Fruit fly (Drosophila melanogaster) whole organism, embryonic: ENCODE measurements around the gene CG31797.
A peak's percentile ranks its signal among the peaks of the same experiment; 100 is the strongest.

Source experiments
- ATbp ChIP-seq: fragments of 200-800 bp; sonication (Bioruptor generic); optimal IDR thresholded peaks from 2 replicates; lab custom pipeline; 2017; ENCODE audit warnings: missing biosample characterization, mild to moderate bottlenecking, missing genetic modification characterization, missing genetic modification reagents
- Asciz ChIP-seq: fragments of 200-800 bp; sonication (Bioruptor generic); optimal IDR thresholded peaks from 2 replicates; lab custom pipeline; 2017; ENCODE audit warnings: missing biosample characterization, mild to moderate bottlenecking, missing genetic modification characterization, missing genetic modification reagents
- Awh ChIP-seq: fragments of 200-800 bp; sonication (Bioruptor generic); IDR thresholded peaks from 2 replicates; pipeline ENCODE4, ENCODE4 v1.3.6; 2022; ENCODE audit warnings: missing biosample characterization, missing genetic modification characterization
- Bteb2 ChIP-seq: fragments of 200-800 bp; sonication (Bioruptor generic); optimal IDR thresholded peaks from 2 replicates; lab custom pipeline; 2016; ENCODE audit warnings: missing biosample characterization, missing genetic modification characterization
- CG10431 ChIP-seq: fragments of 200-800 bp; sonication (Bioruptor generic); optimal IDR thresholded peaks from 3 replicates; lab custom pipeline; 2018; ENCODE audit warnings: missing biosample characterization, mild to moderate bottlenecking, missing genetic modification characterization
- CG14860 ChIP-seq: fragments of 200-800 bp; sonication (Bioruptor generic); IDR thresholded peaks from 3 replicates; pipeline ENCODE4 v1.3.6; 2022; ENCODE audit warnings: missing biosample characterization, missing genetic modification characterization; ENCODE audit not compliant: partially characterized antibody
- CG15269 ChIP-seq: fragments of 200-800 bp; sonication (Bioruptor generic); optimal IDR thresholded peaks from 2 replicates; lab custom pipeline; 2018; ENCODE audit warnings: missing biosample characterization, mild to moderate bottlenecking, missing genetic modification characterization, moderate library complexity
- CG16815 ChIP-seq: fragments of 200-800 bp; sonication (Bioruptor generic); optimal IDR thresholded peaks from 3 replicates; lab custom pipeline; 2017; ENCODE audit warnings: missing biosample characterization, mild to moderate bottlenecking, missing genetic modification characterization
- CG1832 ChIP-seq: fragments of 200-800 bp; sonication (Bioruptor generic); optimal IDR thresholded peaks from 2 replicates; lab custom pipeline; 2017; ENCODE audit warnings: missing biosample characterization, mild to moderate bottlenecking, missing genetic modification characterization, inconsistent platforms
- CG2116 ChIP-seq: fragments of 200-800 bp; sonication (Bioruptor generic); optimal IDR thresholded peaks from 3 replicates; lab custom pipeline; 2018; ENCODE audit warnings: missing biosample characterization, mild to moderate bottlenecking, missing genetic modification characterization
- CG6654 ChIP-seq: fragments of 200-800 bp; sonication (Bioruptor generic); optimal IDR thresholded peaks from 2 replicates; lab custom pipeline; 2017; ENCODE audit warnings: missing biosample characterization, mild to moderate bottlenecking, missing genetic modification characterization
- CG7963 ChIP-seq: fragments of 200-800 bp; sonication (Bioruptor generic); IDR thresholded peaks from 3 replicates; pipeline ENCODE4 v1.3.6; 2022; ENCODE audit warnings: missing biosample characterization, missing genetic modification characterization; ENCODE audit not compliant: partially characterized antibody
- CG8089 ChIP-seq: fragments of 200-800 bp; sonication (Bioruptor generic); optimal IDR thresholded peaks from 3 replicates; lab custom pipeline; 2016; ENCODE audit warnings: missing biosample characterization, missing genetic modification characterization
- CG8924 ChIP-seq: fragments of 200-800 bp; optimal IDR thresholded peaks from 3 replicates; lab custom pipeline; 2019; ENCODE audit warnings: missing biosample characterization, mild to moderate bottlenecking, missing genetic modification characterization, moderate library complexity
- CG9932 ChIP-seq: fragments of 200-800 bp; sonication (Bioruptor generic); IDR thresholded peaks from 2 replicates; pipeline ENCODE4 v1.3.6; 2022; ENCODE audit warnings: missing biosample characterization, missing genetic modification characterization
- CHES-1-like ChIP-seq: fragments of 200-800 bp; sonication (Bioruptor generic); optimal IDR thresholded peaks from 2 replicates; lab custom pipeline; 2016; ENCODE audit warnings: missing biosample characterization, missing genetic modification characterization
- Dll ChIP-seq: fragments of 200-800 bp; sonication (Bioruptor generic); IDR thresholded peaks from 4 replicates; pipeline ENCODE4 v1.3.6; 2022; ENCODE audit warnings: missing biosample characterization, missing genetic modification characterization; ENCODE audit not compliant: partially characterized antibody
- Doc3 ChIP-seq: fragments of 200-800 bp; sonication (Bioruptor generic); IDR thresholded peaks from 3 replicates; pipeline ENCODE4 v1.3.6; 2022; ENCODE audit warnings: missing biosample characterization, missing genetic modification characterization; ENCODE audit not compliant: partially characterized antibody
- Dref ChIP-seq: fragments of 200-800 bp; sonication (Bioruptor generic); IDR thresholded peaks from 2 replicates; pipeline ENCODE4 v1.3.6; 2022; ENCODE audit warnings: missing biosample characterization, missing genetic modification characterization
- Max ChIP-seq: fragments of 200-800 bp; sonication (Bioruptor generic); optimal IDR thresholded peaks from 2 replicates; lab custom pipeline; 2016; ENCODE audit warnings: missing biosample characterization, mild to moderate bottlenecking, missing genetic modification characterization
- Meics ChIP-seq: fragments of 200-800 bp; sonication (Bioruptor generic); optimal IDR thresholded peaks from 2 replicates; lab custom pipeline; 2017; ENCODE audit warnings: missing biosample characterization, mild to moderate bottlenecking, missing genetic modification characterization
- Nf-YC ChIP-seq: fragments of 200-800 bp; optimal IDR thresholded peaks from 3 replicates; lab custom pipeline; 2019; ENCODE audit warnings: missing biosample characterization, mild to moderate bottlenecking, missing genetic modification characterization, moderate library complexity
- Oaz ChIP-seq: fragments of 200-800 bp; sonication (Bioruptor generic); IDR thresholded peaks from 2 replicates; pipeline ENCODE4 v1.3.6; 2022; ENCODE audit warnings: missing biosample characterization, missing genetic modification characterization
- Six4 ChIP-seq: fragments of 200-800 bp; sonication (Bioruptor generic); optimal IDR thresholded peaks from 2 replicates; lab custom pipeline; 2016; ENCODE audit warnings: missing biosample characterization, missing genetic modification characterization
- Ssrp ChIP-seq: fragments of 200-800 bp; sonication (Bioruptor generic); optimal IDR thresholded peaks from 2 replicates; lab custom pipeline; 2018; ENCODE audit warnings: missing biosample characterization, mild to moderate bottlenecking, missing genetic modification characterization, moderate library complexity
- Trl ChIP-seq, 3 experiments: fragments of >200 bp in 2 of 3; fragments of 200-800 bp in 1 of 3; sonication (Bioruptor generic) in 1 of 3; optimal IDR thresholded peaks; 2 replicates in 1 of 3; 3 replicates in 2 of 3; lab custom pipeline; 2016 to 2017; ENCODE audit warnings: missing biosample characterization in 1 of 3, missing genetic modification characterization in 1 of 3
- Vsx1 ChIP-seq: fragments of 200-800 bp; sonication (Bioruptor generic); optimal IDR thresholded peaks from 2 replicates; lab custom pipeline; 2017; ENCODE audit warnings: missing biosample characterization, mild to moderate bottlenecking, missing genetic modification characterization, missing genetic modification reagents
- abd-A ChIP-seq: fragments of 200-800 bp; sonication (Bioruptor generic); optimal IDR thresholded peaks from 3 replicates; lab custom pipeline; 2019; ENCODE audit warnings: missing biosample characterization, mild to moderate bottlenecking, missing genetic modification characterization, moderate library complexity
- ara ChIP-seq: fragments of 200-800 bp; sonication (Bioruptor generic); IDR thresholded peaks from 2 replicates; pipeline ENCODE4 v1.3.6; 2022; ENCODE audit warnings: missing biosample characterization, missing genetic modification characterization
- ato ChIP-seq: fragments of 200-800 bp; sonication (Bioruptor generic); IDR thresholded peaks from 2 replicates; pipeline ENCODE4 v1.3.6; 2022; ENCODE audit warnings: missing biosample characterization, missing genetic modification characterization; ENCODE audit not compliant: partially characterized antibody
- br ChIP-seq: fragments of >200 bp; optimal IDR thresholded peaks from 2 replicates; lab custom pipeline; 2017
- crc ChIP-seq: fragments of 200-800 bp; sonication (Bioruptor generic); optimal IDR thresholded peaks from 2 replicates; lab custom pipeline; 2016; ENCODE audit warnings: missing biosample characterization, missing genetic modification characterization
- danr ChIP-seq: fragments of 200-800 bp; sonication (Bioruptor generic); IDR thresholded peaks from 2 replicates; pipeline ENCODE4 v1.3.6; 2022; ENCODE audit warnings: missing biosample characterization, missing genetic modification characterization
- dpn ChIP-seq, 2 experiments: fragments of 200-800 bp; sonication (Bioruptor generic); optimal IDR thresholded peaks; 3 replicates each; lab custom pipeline; 2016; ENCODE audit warnings: missing biosample characterization in 2 of 2, missing genetic modification characterization in 2 of 2
- gfzf ChIP-seq: fragments of 200-800 bp; sonication (Bioruptor generic); optimal IDR thresholded peaks from 2 replicates; lab custom pipeline; 2016; ENCODE audit warnings: missing biosample characterization, mild to moderate bottlenecking, missing genetic modification characterization, moderate library complexity
- grau ChIP-seq: fragments of 200-800 bp; optimal IDR thresholded peaks from 3 replicates; lab custom pipeline; 2019; ENCODE audit warnings: missing biosample characterization, mild to moderate bottlenecking, missing genetic modification characterization, moderate library complexity
- jumu ChIP-seq: fragments of 200-800 bp; sonication (Bioruptor generic); optimal IDR thresholded peaks from 3 replicates; lab custom pipeline; 2016; ENCODE audit warnings: missing biosample characterization, missing genetic modification characterization
- ken ChIP-seq: fragments of 200-800 bp; sonication (Bioruptor generic); IDR thresholded peaks from 3 replicates; pipeline ENCODE4 v1.3.6; 2022; ENCODE audit warnings: missing biosample characterization, missing genetic modification characterization
- kni ChIP-seq: fragments of 200-800 bp; sonication (Bioruptor generic); optimal IDR thresholded peaks from 3 replicates; lab custom pipeline; 2017; ENCODE audit warnings: mild to moderate bottlenecking, missing biosample characterization, missing genetic modification reagents, missing genetic modification characterization
- knrl ChIP-seq: fragments of 200-800 bp; sonication (Bioruptor generic); IDR thresholded peaks from 3 replicates; pipeline ENCODE4 v1.3.6; 2022; ENCODE audit warnings: missing biosample characterization, missing genetic modification characterization; ENCODE audit not compliant: partially characterized antibody
- luna ChIP-seq: fragments of 200-800 bp; sonication (Bioruptor generic); optimal IDR thresholded peaks from 2 replicates; lab custom pipeline; 2016; ENCODE audit warnings: missing biosample characterization, missing genetic modification characterization
- pan ChIP-seq, 4 experiments: fragments of >200 bp in 3 of 4; fragments of 200-800 bp in 1 of 4; sonication (Bioruptor generic) in 1 of 4; optimal IDR thresholded peaks in 3 of 4; IDR thresholded peaks in 1 of 4; 2 replicates each; pipeline versions ENCODE4 v1.3.6 to Lab custom; 2017 to 2022; ENCODE audit warnings: missing biosample characterization in 2 of 4, missing genetic modification characterization in 2 of 4, mixed read lengths in 1 of 4
- sima ChIP-seq: fragments of 200-800 bp; sonication (Bioruptor generic); optimal IDR thresholded peaks from 2 replicates; lab custom pipeline; 2016; ENCODE audit warnings: missing biosample characterization, missing genetic modification characterization
- sisA ChIP-seq: fragments of 200-800 bp; sonication (Bioruptor generic); IDR thresholded peaks from 2 replicates; pipeline ENCODE4 v1.3.6; 2022; ENCODE audit warnings: missing biosample characterization, missing genetic modification characterization
- slbo ChIP-seq: fragments of 200-800 bp; sonication (Bioruptor generic); IDR thresholded peaks from 2 replicates; pipeline ENCODE4 v1.3.6; 2022; ENCODE audit warnings: missing biosample characterization, missing genetic modification characterization
- stc ChIP-seq: fragments of 200-800 bp; sonication (Bioruptor generic); IDR thresholded peaks from 2 replicates; pipeline ENCODE4 v1.3.6; 2022; ENCODE audit warnings: missing biosample characterization, missing genetic modification characterization
- usp ChIP-seq: fragments of >200 bp; optimal IDR thresholded peaks from 2 replicates; lab custom pipeline; 2017; ENCODE audit warnings: missing biosample characterization, missing genetic modification characterization
- yki ChIP-seq: fragments of >200 bp; optimal IDR thresholded peaks from 3 replicates; lab custom pipeline; 2018

The CG31797 gene

dm6 chr2L:19225984-19226914 is 35.8 kb downstream of the CG31797 start (continued):
- TF ChIP-seq slbo = no peak
- TF ChIP-seq CG9932 = no peak
- peak; percentile 12 for TF ChIP-seq Vsx1 (GFP tag; lab: Kevin White, UChicago)
- no peak for TF ChIP-seq yki (lab: Kevin White, UChicago)
- TF ChIP-seq sima (GFP tag; lab: Kevin White, UChicago) = peak; percentile 11
- peak; percentile 78 for TF ChIP-seq grau (tag; lab: Kevin White, UChicago)
- peak; percentile 59 for TF ChIP-seq Awh (GFP tag; lab: Robert Waterston, UW)
- TF ChIP-seq ara (GFP tag; lab: Robert Waterston, UW) = peak; percentile 88
- peak; percentile 45 for TF ChIP-seq Asciz (GFP tag; lab: Kevin White, UChicago)
- peak; percentile 84 for TF ChIP-seq CG16815 (GFP tag; lab: Kevin White, UChicago)
- no peak for TF ChIP-seq usp (GFP tag; lab: Kevin White, UChicago)
- peak; percentile 82 for TF ChIP-seq jumu (GFP tag; lab: Kevin White, UChicago)
- TF ChIP-seq CHES-1-like (GFP tag; lab: Kevin White, UChicago) = peak; percentile 25
- no peak for TF ChIP-seq Doc3
- TF ChIP-seq CG8089 (GFP tag; lab: Kevin White, UChicago) = peak; percentile 71
- peak; percentile 52 for TF ChIP-seq CG15269 (tag; lab: Kevin White, UChicago)
- peak; percentile 82 for TF ChIP-seq ATbp
- no peak for TF ChIP-seq CG1832
- no peak for TF ChIP-seq danr (GFP tag; lab: Robert Waterston, UW)
- TF ChIP-seq ato = no peak
- peak; percentile 75 for TF ChIP-seq sisA (GFP tag; lab: Robert Waterston, UW)
- no peak for TF ChIP-seq abd-A (tag; lab: Kevin White, UChicago)
- TF ChIP-seq Trl (optimal IDR thresholded peaks at IDR 0.05; lab: Kevin White, UChicago) = no peak
- peak; percentile 80 for TF ChIP-seq Trl (GFP tag; optimal IDR thresholded peaks at IDR 0.05; lab: Kevin White, UChicago)
- peak; percentile 71 to 80 for TF ChIP-seq dpn (GFP tag; optimal IDR thresholded peaks at IDR 0.05; lab: Kevin White, UChicago)
- TF ChIP-seq br (lab: Kevin White, UChicago) = no peak
- TF ChIP-seq Dref (GFP tag; lab: Robert Waterston, UW) = no peak
- TF ChIP-seq Nf-YC = no peak
- no peak for TF ChIP-seq Meics (GFP tag; lab: Kevin White, UChicago)
- peak; percentile 81 for TF ChIP-seq Max (GFP tag; lab: Kevin White, UChicago)
- no peak for TF ChIP-seq CG14860 (GFP tag; lab: Robert Waterston, UW)
- TF ChIP-seq kni (GFP tag; lab: Kevin White, UChicago) = no peak
- TF ChIP-seq CG10431 (GFP tag; lab: Kevin White, UChicago) = peak; percentile 17
- TF ChIP-seq Dll (GFP tag; lab: Robert Waterston, UW) = no peak
- TF ChIP-seq pan (optimal IDR thresholded peaks at IDR 0.05; lab: Kevin White, UChicago) = peak in 1 of 2 experiments; percentile 65
- peak; percentile 42 to 46 for TF ChIP-seq pan (GFP tag; optimal IDR thresholded peaks at IDR 0.05 in 1 of 2, IDR thresholded peaks at IDR 0.05 in 1 of 2)
- no peak for TF ChIP-seq knrl (GFP tag; lab: Robert Waterston, UW)
- TF ChIP-seq luna (GFP tag; lab: Kevin White, UChicago) = no peak
- TF ChIP-seq Oaz (GFP tag; lab: Robert Waterston, UW) = peak; percentile 22; the same call in 1 of the 2 replicates
- peak; percentile 66 for TF ChIP-seq stc (GFP tag; lab: Robert Waterston, UW)
- peak; percentile 30 for TF ChIP-seq CG2116 (GFP tag; lab: Kevin White, UChicago)
- no peak for TF ChIP-seq CG7963
- TF ChIP-seq CG6654 (GFP tag; lab: Kevin White, UChicago) = no peak
- TF ChIP-seq Six4 (GFP tag; lab: Kevin White, UChicago) = peak; percentile 75
- peak; percentile 52 for TF ChIP-seq crc (GFP tag; lab: Kevin White, UChicago)
- peak; percentile 84 for TF ChIP-seq CG8924 (tag; lab: Kevin White, UChicago)
- peak; percentile 82 for TF ChIP-seq Ssrp
- TF ChIP-seq gfzf (GFP tag; lab: Kevin White, UChicago) = no peak
- TF ChIP-seq ken = peak; percentile 72; the same call in 2 of the 3 replicates
- TF ChIP-seq Bteb2 (GFP tag; lab: Kevin White, UChicago) = peak; percentile 43
